Worm (Caenorhabditis elegans): Measurements from ENCODE around the gene srsx-24.

DNA sequence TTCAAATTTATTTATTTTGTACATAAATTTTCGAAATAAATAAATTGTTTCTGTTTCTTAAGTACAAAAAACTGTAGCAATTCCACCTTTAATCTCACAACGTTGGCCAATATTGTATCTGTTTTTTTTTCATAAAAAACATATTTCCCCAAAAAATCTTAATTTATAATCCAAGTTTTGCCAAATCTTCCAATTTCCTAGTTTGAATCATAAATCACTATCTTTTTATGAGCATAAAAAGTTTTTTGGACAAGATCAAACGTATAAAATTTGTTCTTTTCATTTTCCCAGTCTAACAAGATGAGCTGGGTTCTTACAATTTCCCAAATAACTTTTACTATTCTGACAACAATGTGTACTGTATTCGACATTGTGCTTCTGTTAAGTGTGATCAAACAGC lies 40.9 kb upstream of the srsx-24 start, which contains the start of gene srxa-4:
- TF ChIP-seq elt-1 (tag; optimal IDR thresholded peaks at IDR 0.05; ENCODE audit: borderline replicate concordance, insufficient read depth) (no peak), ces-1 (GFP tag; optimal IDR thresholded peaks at IDR 0.05) (no peak), nhr-237 (tag; optimal IDR thresholded peaks at IDR 0.05) (no peak), lin-13 (tag; optimal IDR thresholded peaks at IDR 0.05) (no peak), unc-39 (tag; optimal IDR thresholded peaks at IDR 0.05) (no peak), unc-62 (GFP tag; optimal IDR thresholded peaks at IDR 0.05) (no peak), lsy-2 (tag; optimal IDR thresholded peaks at IDR 0.05) (no peak), mep-1 (tag; optimal IDR thresholded peaks at IDR 0.05) (no peak), ceh-39 (tag; optimal IDR thresholded peaks at IDR 0.05) (no peak)
